Worm (Caenorhabditis elegans): ENCODE measurements around the gene ampd-1.

DNA sequence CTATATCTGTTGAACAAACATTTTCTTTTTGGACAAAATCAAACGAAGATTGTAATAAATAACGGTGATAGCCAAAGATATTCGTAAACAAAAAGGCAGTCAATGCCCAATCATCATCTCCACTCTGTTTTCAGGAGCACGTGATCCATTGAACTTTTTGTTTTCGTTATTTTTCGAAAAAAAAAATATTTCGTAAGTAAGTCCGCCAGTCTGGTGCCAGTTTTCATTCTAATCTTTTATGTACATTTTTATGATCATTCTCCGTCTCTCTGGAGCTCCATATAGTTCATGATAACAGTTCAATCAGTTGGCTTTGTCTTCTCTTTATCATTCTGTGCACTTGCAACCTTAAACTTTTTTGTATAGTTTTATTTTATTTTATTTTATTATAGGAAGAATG is at the start of gene ampd-1:
- no peak for TF ChIP-seq pqm-1 (tag; optimal IDR thresholded peaks at IDR 0.05)
- no peak for TF ChIP-seq nhr-47 (tag; optimal IDR thresholded peaks at IDR 0.05)
- TF ChIP-seq nhr-28 (tag; optimal IDR thresholded peaks at IDR 0.05) = no peak
- TF ChIP-seq ama-1 (optimal IDR thresholded peaks at IDR 0.05) = no peak
- TF ChIP-seq lin-39 (tag; optimal IDR thresholded peaks at IDR 0.05) = no peak
- TF ChIP-seq unc-62 (GFP tag; optimal IDR thresholded peaks at IDR 0.05) = no peak
- TF ChIP-seq snpc-4 (tag; optimal IDR thresholded peaks at IDR 0.05) = no peak
- TF ChIP-seq ceh-8 (GFP tag; optimal IDR thresholded peaks at IDR 0.05) = no peak
- no peak for TF ChIP-seq unc-130 (tag; optimal IDR thresholded peaks at IDR 0.05)
- TF ChIP-seq fos-1 (tag; optimal IDR thresholded peaks at IDR 0.05) = no peak
- TF ChIP-seq nhr-20 (tag; optimal IDR thresholded peaks at IDR 0.05) = no peak
